Fruit fly (Drosophila melanogaster) whole organism, embryonic: ENCODE data around the gene Teh1.

Experiments
- Adf1 ChIP-seq: fragments of 200-800 bp; sonication (Bioruptor generic); IDR thresholded peaks from 2 replicates; pipeline ENCODE4 v1.3.6; 2022; ENCODE audit warnings: missing biosample characterization, missing genetic modification characterization
- CG11504 ChIP-seq: fragments of 200-800 bp; sonication (Bioruptor generic); optimal IDR thresholded peaks from 3 replicates; lab custom pipeline; 2019; ENCODE audit warnings: missing biosample characterization, mild to moderate bottlenecking, missing genetic modification characterization, moderate library complexity
- CG11695 ChIP-seq: fragments of 200-800 bp; sonication (Bioruptor generic); IDR thresholded peaks from 3 replicates; pipeline ENCODE4 v1.3.6; 2022; ENCODE audit warnings: missing biosample characterization, missing genetic modification characterization
- CG13287 ChIP-seq: fragments of 200-800 bp; sonication (Bioruptor generic); IDR thresholded peaks from 2 replicates; pipeline ENCODE4 v1.3.6; 2022; ENCODE audit warnings: missing biosample characterization, missing genetic modification characterization; ENCODE audit not compliant: partially characterized antibody
- CG13624 ChIP-seq: fragments of 200-800 bp; sonication (Bioruptor generic); optimal IDR thresholded peaks from 2 replicates; lab custom pipeline; 2016; ENCODE audit warnings: missing biosample characterization, missing genetic modification characterization
- CG14441 ChIP-seq: fragments of 200-800 bp; sonication (Bioruptor generic); IDR thresholded peaks from 2 replicates; pipeline ENCODE4 v1.3.6; 2022; ENCODE audit warnings: missing biosample characterization, missing genetic modification characterization
- CG14710 ChIP-seq: fragments of 200-800 bp; sonication (Bioruptor generic); optimal IDR thresholded peaks from 3 replicates; lab custom pipeline; 2019; ENCODE audit warnings: missing biosample characterization, mild to moderate bottlenecking, missing genetic modification characterization, moderate library complexity
- CG17568 ChIP-seq: fragments of 200-800 bp; sonication (Bioruptor generic); optimal IDR thresholded peaks from 2 replicates; lab custom pipeline; 2018; ENCODE audit warnings: missing biosample characterization, mild to moderate bottlenecking, missing genetic modification characterization, moderate library complexity
- CG18011 ChIP-seq: fragments of 200-800 bp; sonication (Bioruptor generic); optimal IDR thresholded peaks from 2 replicates; lab custom pipeline; 2017; ENCODE audit warnings: missing biosample characterization, missing genetic modification characterization, mild to moderate bottlenecking, moderate library complexity, missing genotype
- CG1832 ChIP-seq: fragments of 200-800 bp; sonication (Bioruptor generic); optimal IDR thresholded peaks from 2 replicates; lab custom pipeline; 2017; ENCODE audit warnings: missing biosample characterization, mild to moderate bottlenecking, missing genetic modification characterization, inconsistent platforms
- CG2116 ChIP-seq: fragments of 200-800 bp; sonication (Bioruptor generic); optimal IDR thresholded peaks from 3 replicates; lab custom pipeline; 2018; ENCODE audit warnings: missing biosample characterization, mild to moderate bottlenecking, missing genetic modification characterization
- CG30020 ChIP-seq: fragments of 200-800 bp; optimal IDR thresholded peaks from 2 replicates; lab custom pipeline; 2019; ENCODE audit warnings: missing biosample characterization, mild to moderate bottlenecking, missing genetic modification characterization, moderate library complexity
- CG30431 ChIP-seq: fragments of 200-800 bp; sonication (Bioruptor generic); optimal IDR thresholded peaks from 2 replicates; lab custom pipeline; 2017; ENCODE audit warnings: missing biosample characterization, missing genetic modification characterization
- CG31224 ChIP-seq: fragments of 200-800 bp; sonication (Bioruptor generic); IDR thresholded peaks from 2 replicates; pipeline ENCODE4 v1.3.6; 2022; ENCODE audit warnings: missing biosample characterization, missing genetic modification characterization
- CG32532 ChIP-seq: fragments of 200-800 bp; sonication (Bioruptor generic); IDR thresholded peaks from 2 replicates; pipeline ENCODE4 v1.3.6; 2022; ENCODE audit warnings: missing biosample characterization, missing genetic modification characterization
- CG32767 ChIP-seq: fragments of 200-800 bp; sonication (Bioruptor generic); IDR thresholded peaks from 2 replicates; pipeline ENCODE4 v1.3.6; 2022; ENCODE audit warnings: missing biosample characterization, missing genetic modification characterization
- CG42726 ChIP-seq: fragments of 200-800 bp; sonication (Bioruptor generic); IDR thresholded peaks from 2 replicates; pipeline ENCODE4 v1.3.6; 2022; ENCODE audit warnings: missing biosample characterization, missing genetic modification characterization; ENCODE audit not compliant: partially characterized antibody
- CG6765 ChIP-seq: fragments of 200-800 bp; sonication (Bioruptor generic); optimal IDR thresholded peaks from 3 replicates; lab custom pipeline; 2017; ENCODE audit warnings: missing biosample characterization, mild to moderate bottlenecking, missing genetic modification characterization
- CG8281 ChIP-seq: fragments of 200-800 bp; sonication (Bioruptor generic); optimal IDR thresholded peaks from 2 replicates; lab custom pipeline; 2018; ENCODE audit warnings: missing biosample characterization, mild to moderate bottlenecking, missing genetic modification characterization, moderate library complexity
- Drgx ChIP-seq: fragments of 200-800 bp; sonication (Bioruptor generic); IDR thresholded peaks from 2 replicates; pipeline ENCODE4 v1.3.6; 2022; ENCODE audit warnings: missing biosample characterization, missing genetic modification characterization
- E2f2 ChIP-seq: fragments of 200-800 bp; sonication (Bioruptor generic); IDR thresholded peaks from 2 replicates; pipeline ENCODE4 v1.3.6; 2022; ENCODE audit warnings: missing biosample characterization, missing genetic modification characterization
- Ets65A ChIP-seq: fragments of 200-800 bp; sonication (Bioruptor generic); peaks from one replicate; lab custom pipeline; 2016; ENCODE audit warnings: missing biosample characterization, missing genetic modification characterization
- Hmr ChIP-seq: fragments of 200-800 bp; sonication (Bioruptor generic); optimal IDR thresholded peaks from 3 replicates; lab custom pipeline; 2017; ENCODE audit warnings: mild to moderate bottlenecking, missing biosample characterization, missing genetic modification reagents, missing genetic modification characterization
- Lim3 ChIP-seq: fragments of 200-800 bp; sonication (Bioruptor generic); IDR thresholded peaks from 2 replicates; pipeline ENCODE4 v1.3.6; 2022; ENCODE audit warnings: missing biosample characterization, missing genetic modification characterization
- Mad ChIP-seq: fragments of 200-800 bp; sonication (Bioruptor generic); optimal IDR thresholded peaks from 2 replicates; lab custom pipeline; 2016; ENCODE audit warnings: missing biosample characterization, missing genetic modification characterization
- Med ChIP-seq: fragments of 200-800 bp; sonication (Bioruptor generic); peaks from one replicate; lab custom pipeline; 2016; ENCODE audit warnings: missing biosample characterization, missing genetic modification characterization, mild to moderate bottlenecking, inconsistent platforms, moderate library complexity
- Trl ChIP-seq, 3 experiments: fragments of >200 bp in 2 of 3; fragments of 200-800 bp in 1 of 3; sonication (Bioruptor generic) in 1 of 3; optimal IDR thresholded peaks; 2 replicates in 1 of 3; 3 replicates in 2 of 3; lab custom pipeline; 2016 to 2017; ENCODE audit warnings: missing biosample characterization in 1 of 3, missing genetic modification characterization in 1 of 3
- ash1 ChIP-seq: fragments of 200-800 bp; sonication (Bioruptor generic); optimal IDR thresholded peaks from 2 replicates; lab custom pipeline; 2018; ENCODE audit warnings: missing biosample characterization, mild to moderate bottlenecking, missing genetic modification characterization
- ato ChIP-seq: fragments of 200-800 bp; sonication (Bioruptor generic); IDR thresholded peaks from 2 replicates; pipeline ENCODE4 v1.3.6; 2022; ENCODE audit warnings: missing biosample characterization, missing genetic modification characterization; ENCODE audit not compliant: partially characterized antibody
- caup ChIP-seq: fragments of 200-800 bp; sonication (Bioruptor generic); optimal IDR thresholded peaks from 3 replicates; lab custom pipeline; 2017; ENCODE audit warnings: missing biosample characterization, mild to moderate bottlenecking, missing genetic modification characterization, moderate library complexity; ENCODE audit not compliant: severe bottlenecking
- cg ChIP-seq: fragments of 200-800 bp; sonication (Bioruptor generic); optimal IDR thresholded peaks from 3 replicates; lab custom pipeline; 2019; ENCODE audit warnings: missing biosample characterization, mild to moderate bottlenecking, missing genetic modification characterization, moderate library complexity
- chm ChIP-seq: fragments of 200-800 bp; sonication (Bioruptor generic); IDR thresholded peaks from 2 replicates; pipeline ENCODE4 v1.3.6; 2022; ENCODE audit warnings: missing biosample characterization, missing genetic modification characterization
- chn ChIP-seq: fragments of 200-800 bp; sonication (Bioruptor generic); optimal IDR thresholded peaks from 2 replicates; lab custom pipeline; 2016; ENCODE audit warnings: missing biosample characterization, missing genetic modification characterization
- ci ChIP-seq: fragments of 200-800 bp; sonication (Bioruptor generic); IDR thresholded peaks from 3 replicates; pipeline ENCODE4 v1.3.6; 2022; ENCODE audit warnings: missing biosample characterization, missing genetic modification characterization
- insv ChIP-seq, 2 experiments: fragments of 200-800 bp; sonication (Bioruptor generic); optimal IDR thresholded peaks; 3 replicates each; lab custom pipeline; 2016 to 2018; ENCODE audit warnings: missing biosample characterization in 2 of 2, missing genetic modification characterization in 2 of 2
- ken ChIP-seq: fragments of 200-800 bp; sonication (Bioruptor generic); IDR thresholded peaks from 3 replicates; pipeline ENCODE4 v1.3.6; 2022; ENCODE audit warnings: missing biosample characterization, missing genetic modification characterization
- odd ChIP-seq: fragments of 200-800 bp; sonication (Bioruptor generic); optimal IDR thresholded peaks from 2 replicates; lab custom pipeline; 2017; ENCODE audit warnings: missing biosample characterization, mild to moderate bottlenecking, missing genetic modification characterization
- ranshi ChIP-seq: fragments of 200-800 bp; sonication (Bioruptor generic); IDR thresholded peaks from 2 replicates; pipeline ENCODE4 v1.3.6; 2022; ENCODE audit warnings: missing biosample characterization, missing genetic modification characterization
- row ChIP-seq: fragments of 200-800 bp; sonication (Bioruptor generic); IDR thresholded peaks from 3 replicates; pipeline ENCODE4 v1.3.6; 2022; ENCODE audit warnings: missing biosample characterization, missing genetic modification characterization
- sima ChIP-seq: fragments of 200-800 bp; sonication (Bioruptor generic); optimal IDR thresholded peaks from 2 replicates; lab custom pipeline; 2016; ENCODE audit warnings: missing biosample characterization, missing genetic modification characterization
- slou ChIP-seq: fragments of 200-800 bp; sonication (Bioruptor generic); optimal IDR thresholded peaks from 3 replicates; lab custom pipeline; 2016; ENCODE audit warnings: missing biosample characterization, missing genetic modification characterization
- sqz ChIP-seq: fragments of 200-800 bp; sonication (Bioruptor generic); optimal IDR thresholded peaks from 3 replicates; lab custom pipeline; 2018; ENCODE audit warnings: missing biosample characterization, mild to moderate bottlenecking, missing genetic modification characterization
- tap ChIP-seq: fragments of 200-800 bp; optimal IDR thresholded peaks from 3 replicates; lab custom pipeline; 2019; ENCODE audit warnings: missing biosample characterization, mild to moderate bottlenecking, missing genetic modification characterization, moderate library complexity
- tgo ChIP-seq: fragments of 200-800 bp; sonication (Bioruptor generic); IDR thresholded peaks from 3 replicates; pipeline ENCODE4 v1.3.6; 2022; ENCODE audit warnings: missing biosample characterization, missing genetic modification characterization

The Teh1 gene

dm6 chr3R:9883248-9883939, 15.5 kb upstream of the Teh1 start (continued):
- TF ChIP-seq CG18011 (GFP tag; lab: Kevin White, UChicago) (no peak), ato (GFP tag; lab: Robert Waterston, UW) (no peak), CG14441 (GFP tag; lab: Robert Waterston, UW) (no peak), ash1 (no peak), CG2116 (GFP tag; lab: Kevin White, UChicago) (no peak), row (GFP tag; lab: Robert Waterston, UW) (no peak), CG11504 (tag; lab: Kevin White, UChicago) (no peak), CG14710 (tag; lab: Kevin White, UChicago) (no peak), insv (GFP tag; optimal IDR thresholded peaks at IDR 0.05; lab: Kevin White, UChicago) (no peak), Hmr (GFP tag; lab: Kevin White, UChicago) (peak; percentile 16), tgo (GFP tag; lab: Robert Waterston, UW) (no peak), cg (GFP tag; lab: Kevin White, UChicago) (peak; percentile 70), E2f2 (GFP tag; lab: Robert Waterston, UW) (peak; percentile 31), odd (GFP tag; lab: Kevin White, UChicago) (no peak), CG31224 (no peak), Trl (optimal IDR thresholded peaks at IDR 0.05; lab: Kevin White, UChicago) (peak; percentile 9 to 49), Trl (GFP tag; optimal IDR thresholded peaks at IDR 0.05; lab: Kevin White, UChicago) (no peak), CG42726 (GFP tag; lab: Robert Waterston, UW) (peak; percentile 56; the same call in 1 of the 2 replicates), CG30431 (GFP tag; lab: Kevin White, UChicago) (no peak), CG32767 (peak; percentile 66), sima (GFP tag; lab: Kevin White, UChicago) (no peak), sqz (GFP tag; lab: Kevin White, UChicago) (peak; percentile 88), CG8281 (tag; lab: Kevin White, UChicago) (peak; percentile 99), Adf1 (GFP tag; lab: Robert Waterston, UW) (peak; percentile 65), CG1832 (GFP tag; lab: Kevin White, UChicago) (peak; percentile 37), slou (no peak), CG17568 (no peak), caup (GFP tag; lab: Kevin White, UChicago) (peak; percentile 29), CG32532 (GFP tag; lab: Robert Waterston, UW) (peak; percentile 36; the same call in 1 of the 2 replicates), CG6765 (GFP tag; lab: Kevin White, UChicago) (no peak), ken (GFP tag; lab: Robert Waterston, UW) (no peak), CG13287 (GFP tag; lab: Robert Waterston, UW) (no peak; the same call in 1 of the 2 replicates), ranshi (no peak), Mad (no peak), tap (no peak), Drgx (GFP tag; lab: Robert Waterston, UW) (0 out of 2 replicates have a peak, but pooled peaks have one; percentile 8), CG13624 (GFP tag; lab: Kevin White, UChicago) (peak; percentile 98)

- TF ChIP-seq Med (peak; percentile 62), CG11695 (no peak), chn (GFP tag; lab: Kevin White, UChicago) (no peak), Lim3 (GFP tag; lab: Robert Waterston, UW) (no peak), CG30020 (no peak), Ets65A (peak; percentile 15), ci (GFP tag; lab: Robert Waterston, UW) (0 out of 3 replicates have a peak, but pooled peaks have one; percentile 37), chm (GFP tag; lab: Robert Waterston, UW) (0 out of 2 replicates have a peak, but pooled peaks have one; percentile 11)
These were observed 14.9 kb upstream of the Teh1 start for dm6 chr3R:9882790-9883189.
